Fruit fly (Drosophila melanogaster): ENCODE measurements around the gene msd5.

msd5 gene

DNA sequence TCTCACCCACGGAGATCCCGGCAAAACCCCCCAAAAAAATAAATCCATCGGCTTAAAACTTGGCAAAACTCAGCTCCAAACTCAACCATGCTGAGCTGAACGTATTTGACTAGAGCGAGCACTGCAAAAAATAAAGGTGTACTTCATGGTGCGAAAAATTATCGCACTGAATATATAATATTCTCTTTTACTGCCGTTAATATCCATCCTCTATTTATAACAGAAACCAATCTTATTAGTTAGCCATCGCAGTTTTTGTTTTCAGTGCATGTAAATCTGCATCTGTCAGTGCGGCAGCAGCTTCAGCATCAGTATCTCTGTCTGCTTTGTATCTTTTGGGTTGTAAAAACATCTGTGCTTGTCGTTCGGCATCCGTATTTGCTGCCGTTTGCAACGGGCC, 38.0 kb upstream of the msd5 start (continued):
- TF ChIP-seq ci (GFP tag; IDR thresholded peaks at IDR 0.05) (peak; percentile 44; the same call in 1 of the 3 replicates), stc (GFP tag; IDR thresholded peaks at IDR 0.05) (no peak; the same call in 1 of the 2 replicates), pfk (GFP tag; optimal IDR thresholded peaks at IDR 0.05) (no peak), zen2 (GFP tag; IDR thresholded peaks at IDR 0.05; ENCODE audit: partially characterized antibody) (no peak), CG3407 (GFP tag; optimal IDR thresholded peaks at IDR 0.05) (no peak), CG12155 (GFP tag; optimal IDR thresholded peaks at IDR 0.05) (no peak), CG10321 (GFP tag; IDR thresholded peaks at IDR 0.05) (no peak), CG15696 (tag; optimal IDR thresholded peaks at IDR 0.05) (no peak), psq (GFP tag; optimal IDR thresholded peaks at IDR 0.05) (no peak), CG12236 (GFP tag; optimal IDR thresholded peaks at IDR 0.05) (no peak), sd (tag; optimal IDR thresholded peaks at IDR 0.05) (no peak), sim (GFP tag; IDR thresholded peaks at IDR 0.05) (no peak), CG3847 (GFP tag; IDR thresholded peaks at IDR 0.05) (no peak), NC2β (GFP tag; optimal IDR thresholded peaks at IDR 0.05) (no peak), CG18599 (GFP tag; optimal IDR thresholded peaks at IDR 0.05) (peak; percentile 16), dpn (GFP tag; optimal IDR thresholded peaks at IDR 0.05) (peak in 1 of 2 experiments; percentile 44), ranshi (GFP tag; IDR thresholded peaks at IDR 0.05) (no peak), ftz-f1 (GFP tag; optimal IDR thresholded peaks at IDR 0.05) (no peak), fu2 (GFP tag; optimal IDR thresholded peaks at IDR 0.05) (no peak), CG16813 (GFP tag; IDR thresholded peaks at IDR 0.05; ENCODE audit: partially characterized antibody) (no peak), CG7928 (GFP tag; optimal IDR thresholded peaks at IDR 0.05) (no peak), Mad (GFP tag; optimal IDR thresholded peaks at IDR 0.05) (peak; percentile 3), wor (GFP tag; IDR thresholded peaks at IDR 0.05) (no peak), Dip2 (GFP tag; IDR thresholded peaks at IDR 0.05) (no peak), Chrac-16 (GFP tag; optimal IDR thresholded peaks at IDR 0.05) (peak; percentile 13), hkb (optimal IDR thresholded peaks at IDR 0.05) (no peak), hkb (GFP tag; IDR thresholded peaks at IDR 0.05) (peak; percentile 43; the same call in 1 of the 2 replicates), tgo (GFP tag; IDR thresholded peaks at IDR 0.05) (no peak), eve (GFP tag; optimal IDR thresholded peaks at IDR 0.05) (peak in 1 of 2 experiments; percentile 17), H2.0 (GFP tag; IDR thresholded peaks at IDR 0.05) (peak; percentile 22; the same call in 1 of the 2 replicates), CG5180 (GFP tag; optimal IDR thresholded peaks at IDR 0.05) (no peak), sc (optimal IDR thresholded peaks at IDR 0.05) (no peak), sc (GFP tag; optimal IDR thresholded peaks at IDR 0.05) (no peak), ewg (GFP tag; optimal IDR thresholded peaks at IDR 0.05) (peak; percentile 3), Dll (GFP tag; IDR thresholded peaks at IDR 0.05; ENCODE audit: partially characterized antibody) (no peak), pb (GFP tag; optimal IDR thresholded peaks at IDR 0.05) (no peak), Sox100B (GFP tag; optimal IDR thresholded peaks at IDR 0.05) (peak; percentile 12), CG7786 (GFP tag; optimal IDR thresholded peaks at IDR 0.05) (no peak), vvl (GFP tag; IDR thresholded peaks at IDR 0.05) (no peak), Taf1 (GFP tag; IDR thresholded peaks at IDR 0.05) (no peak), Ets97D (GFP tag; optimal IDR thresholded peaks at IDR 0.05) (no peak), Atf3 (GFP tag; optimal IDR thresholded peaks at IDR 0.05) (no peak), abd-A (tag; optimal IDR thresholded peaks at IDR 0.05) (no peak), CG4328 (GFP tag; optimal IDR thresholded peaks at IDR 0.05) (no peak), Ssrp (tag; optimal IDR thresholded peaks at IDR 0.05) (peak; percentile 29), kah (GFP tag; optimal IDR thresholded peaks at IDR 0.05) (no peak), insv (GFP tag; optimal IDR thresholded peaks at IDR 0.05) (no peak), CG11093 (GFP tag; IDR thresholded peaks at IDR 0.05) (0 out of 3 replicates have a peak, but pooled peaks have one; percentile 39), seq (GFP tag; IDR thresholded peaks at IDR 0.05) (no peak), ken (GFP tag; IDR thresholded peaks at IDR 0.05) (no peak), Tbp (GFP tag; optimal IDR thresholded peaks at IDR 0.05) (no peak), wdn (GFP tag; IDR thresholded peaks at IDR 0.05) (no peak), CG12071 (GFP tag; optimal IDR thresholded peaks at IDR 0.05) (no peak)

Measured in whole organism, embryonic.